Worm (Caenorhabditis elegans) whole organism, L1 larva: ENCODE results near the gene dhs-11.

Source experiments
- C34B4.2 ChIP-seq: sonication (generic microtip); optimal IDR thresholded peaks from 2 replicates; lab custom pipeline; 2017; ENCODE audit warnings: mild to moderate bottlenecking, missing genetic modification characterization, missing compliant biosample characterization
- F16B12.6 ChIP-seq: fragments of 150-350 bp; optimal IDR thresholded peaks from 2 replicates; lab custom pipeline; 2014; ENCODE audit warnings: missing biosample characterization, missing genetic modification characterization
- Y116A8C.19 ChIP-seq: sonication (generic microtip); optimal IDR thresholded peaks from 2 replicates; lab custom pipeline; 2016; ENCODE audit warnings: missing compliant biosample characterization, missing genetic modification characterization, borderline replicate concordance
- alr-1 ChIP-seq: fragments of 200-800 bp; sonication (Bioruptor generic); optimal IDR thresholded peaks from 2 replicates; lab custom pipeline; 2018; ENCODE audit warnings: borderline replicate concordance, mild to moderate bottlenecking, missing genetic modification characterization, missing compliant biosample characterization
- aly-2 ChIP-seq: fragments of 150-350 bp; optimal IDR thresholded peaks from 2 replicates; lab custom pipeline; 2014; ENCODE audit warnings: missing biosample characterization, missing genetic modification characterization
- ama-1 ChIP-seq: fragments of 150-350 bp; optimal IDR thresholded peaks from 2 replicates; lab custom pipeline; 2014
- blmp-1 ChIP-seq: fragments of 150-350 bp; optimal IDR thresholded peaks from 2 replicates; lab custom pipeline; 2014; ENCODE audit warnings: missing biosample characterization, missing genetic modification characterization
- ceh-63 ChIP-seq: fragments of 200-800 bp; sonication (Bioruptor generic); optimal IDR thresholded peaks from 2 replicates; lab custom pipeline; 2018; ENCODE audit warnings: mild to moderate bottlenecking, missing genetic modification characterization, missing compliant biosample characterization
- ceh-8 ChIP-seq: fragments of 200-800 bp; sonication (Bioruptor generic); optimal IDR thresholded peaks from 2 replicates; lab custom pipeline; 2018; ENCODE audit warnings: mild to moderate bottlenecking, missing genetic modification characterization, moderate library complexity, missing compliant biosample characterization
- ceh-82 ChIP-seq, 3 experiments: fragments of 150-350 bp in 1 of 3; sonication (generic microtip) in 2 of 3; optimal IDR thresholded peaks; 2 replicates each; lab custom pipeline; 2014 to 2017; ENCODE audit warnings: missing biosample characterization in 3 of 3, missing genetic modification characterization in 3 of 3
- ceh-88 ChIP-seq: fragments of 200-800 bp; sonication (Bioruptor generic); IDR thresholded peaks from 2 replicates; pipeline ENCODE4 v1.3.6; 2022; ENCODE audit warnings: missing genetic modification characterization, missing compliant biosample characterization
- ceh-90 ChIP-seq: sonication (generic microtip); optimal IDR thresholded peaks from 2 replicates; lab custom pipeline; 2016; ENCODE audit warnings: missing genetic modification characterization, missing compliant biosample characterization
- ces-1 ChIP-seq: fragments of 150-350 bp; optimal IDR thresholded peaks from 2 replicates; lab custom pipeline; 2014; ENCODE audit warnings: missing biosample characterization, missing genetic modification reagents, missing genetic modification characterization
- dpl-1 ChIP-seq, 3 experiments: fragments of 150-350 bp in 2 of 3; sonication (generic microtip) in 1 of 3; optimal IDR thresholded peaks; 2 replicates each; lab custom pipeline; 2014 to 2017; ENCODE audit warnings: missing biosample characterization in 3 of 3, missing genetic modification characterization in 3 of 3, missing genetic modification reagents in 3 of 3
- efl-1 ChIP-seq, 4 experiments: fragments of 150-350 bp; optimal IDR thresholded peaks in 3 of 4; peaks in 1 of 4; 1 replicate in 1 of 4; 2 replicates in 3 of 4; lab custom pipeline; 2014; ENCODE audit warnings: missing biosample characterization in 2 of 4, missing genetic modification characterization in 2 of 4, missing genetic modification reagents in 2 of 4
- efl-3 ChIP-seq: fragments of 200-800 bp; sonication (Bioruptor generic); optimal IDR thresholded peaks from 2 replicates; lab custom pipeline; 2018; ENCODE audit warnings: mild to moderate bottlenecking, missing genetic modification characterization, missing compliant biosample characterization
- ets-5 ChIP-seq: fragments of 200-800 bp; sonication (Bioruptor generic); IDR thresholded peaks from 2 replicates; pipeline ENCODE4 v1.3.6; 2022; ENCODE audit warnings: missing genetic modification characterization, missing compliant biosample characterization
- fkh-10 ChIP-seq: sonication (generic microtip); optimal IDR thresholded peaks from 2 replicates; lab custom pipeline; 2017; ENCODE audit warnings: missing biosample characterization, missing genetic modification reagents, missing genetic modification characterization
- fkh-4 ChIP-seq: sonication (generic microtip); optimal IDR thresholded peaks from 2 replicates; lab custom pipeline; 2016; ENCODE audit warnings: missing compliant biosample characterization, missing genetic modification characterization, borderline replicate concordance
- fkh-8 ChIP-seq: sonication (generic microtip); optimal IDR thresholded peaks from 2 replicates; lab custom pipeline; 2016; ENCODE audit warnings: mild to moderate bottlenecking, missing genetic modification characterization, missing compliant biosample characterization
- irx-1 ChIP-seq: sonication (generic microtip); optimal IDR thresholded peaks from 2 replicates; lab custom pipeline; 2016; ENCODE audit warnings: missing genetic modification characterization, missing compliant biosample characterization
- isw-1 ChIP-seq: fragments of 200-800 bp; sonication (Bioruptor generic); IDR thresholded peaks from 2 replicates; pipeline ENCODE4 v1.3.6; 2022; ENCODE audit warnings: missing genetic modification characterization, missing compliant biosample characterization
- jun-1 ChIP-seq: fragments of 150-350 bp; optimal IDR thresholded peaks from 2 replicates; lab custom pipeline; 2014; ENCODE audit warnings: missing biosample characterization, missing genetic modification reagents, missing genetic modification characterization
- lin-13 ChIP-seq: fragments of 150-350 bp; optimal IDR thresholded peaks from 2 replicates; lab custom pipeline; 2014; ENCODE audit warnings: missing biosample characterization, missing genetic modification reagents, missing genetic modification characterization
- lin-14 ChIP-seq: fragments of 200-800 bp; sonication (Bioruptor generic); optimal IDR thresholded peaks from 2 replicates; lab custom pipeline; 2018; ENCODE audit warnings: mild to moderate bottlenecking, missing genetic modification characterization, moderate library complexity, missing compliant biosample characterization
- lin-39 ChIP-seq: fragments of 150-350 bp; optimal IDR thresholded peaks from 2 replicates; lab custom pipeline; 2014; ENCODE audit warnings: missing biosample characterization, missing genetic modification reagents, missing genetic modification characterization
- lsy-2 ChIP-seq, 2 experiments: fragments of 150-350 bp; optimal IDR thresholded peaks; 2 replicates each; lab custom pipeline; 2014; ENCODE audit warnings: missing biosample characterization in 2 of 2, missing genetic modification characterization in 2 of 2
- mab-9 ChIP-seq: fragments of 200-800 bp; sonication (Bioruptor generic); IDR thresholded peaks from 2 replicates; pipeline ENCODE4 v1.3.6; 2022; ENCODE audit warnings: missing genetic modification reagents, missing genetic modification characterization, missing compliant biosample characterization
- mef-2 ChIP-seq: fragments of 150-350 bp; optimal IDR thresholded peaks from 2 replicates; lab custom pipeline; 2014; ENCODE audit warnings: missing biosample characterization, missing genetic modification characterization
- nhr-12 ChIP-seq: sonication (generic microtip); optimal IDR thresholded peaks from 2 replicates; lab custom pipeline; 2017; ENCODE audit warnings: missing biosample characterization, missing genetic modification characterization
- nhr-19 ChIP-seq: fragments of 200-800 bp; sonication (Bioruptor generic); conservative IDR thresholded peaks from 2 replicates; pipeline ENCODE4 v1.3.6; 2022; ENCODE audit warnings: missing genetic modification characterization, missing compliant biosample characterization
- nhr-20 ChIP-seq: sonication (generic microtip); optimal IDR thresholded peaks from 2 replicates; lab custom pipeline; 2016; ENCODE audit warnings: mild to moderate bottlenecking, missing genetic modification characterization, missing compliant biosample characterization
- nhr-28 ChIP-seq: fragments of 150-350 bp; optimal IDR thresholded peaks from 2 replicates; lab custom pipeline; 2014; ENCODE audit warnings: missing biosample characterization, missing genetic modification characterization
- nhr-47 ChIP-seq: sonication (generic microtip); optimal IDR thresholded peaks from 2 replicates; lab custom pipeline; 2016; ENCODE audit warnings: mild to moderate bottlenecking, missing genetic modification characterization, moderate library complexity, missing compliant biosample characterization
- nhr-71 ChIP-seq: sonication (generic microtip); optimal IDR thresholded peaks from 2 replicates; lab custom pipeline; 2016; ENCODE audit warnings: mild to moderate bottlenecking, missing genetic modification characterization, moderate library complexity, missing compliant biosample characterization
- nhr-85 ChIP-seq: sonication (generic microtip); peaks from one replicate; lab custom pipeline; 2016; ENCODE audit warnings: missing genetic modification characterization, inconsistent platforms, missing compliant biosample characterization
- nhr-90 ChIP-seq: sonication (generic microtip); optimal IDR thresholded peaks from 2 replicates; lab custom pipeline; 2016; ENCODE audit warnings: mild to moderate bottlenecking, missing genetic modification characterization, missing compliant biosample characterization; ENCODE audit not compliant: poor library complexity
- pag-3 ChIP-seq: sonication (generic microtip); optimal IDR thresholded peaks from 2 replicates; lab custom pipeline; 2017; ENCODE audit warnings: missing genetic modification characterization, mild to moderate bottlenecking, missing compliant biosample characterization, antibody characterized with exemption, borderline replicate concordance; ENCODE audit not compliant: insufficient read depth
- pax-3 ChIP-seq: fragments of 200-800 bp; sonication (Bioruptor generic); optimal IDR thresholded peaks from 2 replicates; lab custom pipeline; 2018; ENCODE audit warnings: mild to moderate bottlenecking, missing genetic modification characterization, moderate library complexity, missing compliant biosample characterization
- skn-1 ChIP-seq: fragments of 150-350 bp; optimal IDR thresholded peaks from 2 replicates; lab custom pipeline; 2014; ENCODE audit warnings: missing biosample characterization, missing genetic modification characterization
- sox-4 ChIP-seq: sonication (generic microtip); optimal IDR thresholded peaks from 2 replicates; lab custom pipeline; 2016; ENCODE audit warnings: missing genetic modification characterization, missing compliant biosample characterization
- sptf-1 ChIP-seq: fragments of 150-350 bp; optimal IDR thresholded peaks from 2 replicates; lab custom pipeline; 2014; ENCODE audit warnings: missing biosample characterization, missing genetic modification characterization
- sup-37 ChIP-seq: fragments of 200-800 bp; sonication (Bioruptor generic); optimal IDR thresholded peaks from 2 replicates; lab custom pipeline; 2018; ENCODE audit warnings: mild to moderate bottlenecking, missing genetic modification characterization, missing compliant biosample characterization
- swsn-7 ChIP-seq: sonication (generic microtip); optimal IDR thresholded peaks from 2 replicates; lab custom pipeline; 2016; ENCODE audit warnings: missing genetic modification characterization, missing compliant biosample characterization
- tbx-2 ChIP-seq: sonication (generic microtip); optimal IDR thresholded peaks from 2 replicates; lab custom pipeline; 2016; ENCODE audit warnings: missing genetic modification characterization, missing compliant biosample characterization
- tlp-1 ChIP-seq: fragments of 150-350 bp; optimal IDR thresholded peaks from 2 replicates; lab custom pipeline; 2014; ENCODE audit warnings: missing biosample characterization, missing genetic modification characterization
- unc-30 ChIP-seq: sonication (generic microtip); optimal IDR thresholded peaks from 2 replicates; lab custom pipeline; 2017; ENCODE audit warnings: missing biosample characterization, missing genetic modification characterization
- unc-98 ChIP-seq: fragments of 200-800 bp; sonication (Bioruptor generic); IDR thresholded peaks from 2 replicates; pipeline ENCODE4 v1.3.6; 2022; ENCODE audit warnings: missing genetic modification characterization, missing compliant biosample characterization
- vab-15 ChIP-seq: sonication (generic microtip); optimal IDR thresholded peaks from 2 replicates; lab custom pipeline; 2017; ENCODE audit warnings: missing genotype, mild to moderate bottlenecking, missing genetic modification characterization, missing compliant biosample characterization
- xbp-1 ChIP-seq: sonication (generic microtip); optimal IDR thresholded peaks from 2 replicates; lab custom pipeline; 2016; ENCODE audit warnings: missing genetic modification characterization, missing compliant biosample characterization
- zip-4 ChIP-seq: fragments of 200-800 bp; sonication (Bioruptor generic); optimal IDR thresholded peaks from 2 replicates; lab custom pipeline; 2018; ENCODE audit warnings: mild to moderate bottlenecking, missing genetic modification characterization, moderate library complexity, missing compliant biosample characterization
- ztf-11 ChIP-seq, 2 experiments: sonication (generic microtip); optimal IDR thresholded peaks; 2 replicates each; lab custom pipeline; 2016 to 2017; ENCODE audit warnings: missing genetic modification characterization in 2 of 2, missing biosample characterization in 1 of 2, missing compliant biosample characterization in 1 of 2
- ztf-4 ChIP-seq: fragments of 150-350 bp; optimal IDR thresholded peaks from 2 replicates; lab custom pipeline; 2014; ENCODE audit warnings: missing biosample characterization, missing genetic modification characterization

dhs-11 gene

ce11 chrIII:10642781-10643180 lies at the start of gene dhs-11, which contains the start of gene orc-1:
Gene dhs-11 (minus strand): TSS chrIII:10642865.
Gene orc-1 (plus strand): TSS chrIII:10643129.
- TF ChIP-seq ceh-82 (tag; optimal IDR thresholded peaks at IDR 0.05; lab: Kevin White, UChicago) (peak in 2 of 3 experiments; percentile 1 to 21), ets-5 (GFP tag; lab: Robert Waterston, UW) (no peak), pax-3 (tag; lab: Kevin White, UChicago) (no peak), Y116A8C.19 (tag; lab: Kevin White, UChicago) (no peak), irx-1 (tag; lab: Kevin White, UChicago) (no peak), lin-14 (GFP tag; lab: Kevin White, UChicago) (no peak), efl-3 (GFP tag; lab: Kevin White, UChicago) (no peak), mab-9 (no peak), dpl-1 (GFP tag; optimal IDR thresholded peaks at IDR 0.05; lab: Kevin White, UChicago) (peak; percentile 88 to 93 (median 90)), ceh-8 (GFP tag; lab: Kevin White, UChicago) (no peak), zip-4 (no peak), alr-1 (tag; lab: Kevin White, UChicago) (no peak), blmp-1 (peak; percentile 35), nhr-12 (tag; lab: Kevin White, UChicago) (no peak), fkh-10 (GFP tag; lab: Kevin White, UChicago) (no peak), ces-1 (GFP tag; lab: Kevin White, UChicago) (no peak), pag-3 (tag; lab: Kevin White, UChicago) (no peak), C34B4.2 (tag; lab: Kevin White, UChicago) (no peak), nhr-20 (tag; lab: Kevin White, UChicago) (peak; percentile 59), tbx-2 (tag; lab: Kevin White, UChicago) (peak; percentile 54), nhr-85 (tag; lab: Kevin White, UChicago) (no peak), F16B12.6 (tag; lab: Kevin White, UChicago) (peak; percentile 88), nhr-28 (tag; lab: Kevin White, UChicago) (no peak), skn-1 (tag; lab: Kevin White, UChicago) (peak; percentile 30), aly-2 (tag; lab: Kevin White, UChicago) (no peak), efl-1 (optimal IDR thresholded peaks at IDR 0.05; lab: Kevin White, UChicago) (peak; percentile 62 to 91), efl-1 (GFP tag; optimal IDR thresholded peaks at IDR 0.05 in 1 of 2; lab: Kevin White, UChicago) (peak; percentile 91 to 99), lin-39 (tag; lab: Kevin White, UChicago) (peak; percentile 24), isw-1 (GFP tag; lab: Robert Waterston, UW) (peak; percentile 35), lsy-2 (tag; optimal IDR thresholded peaks at IDR 0.05; lab: Kevin White, UChicago) (peak; percentile 98 to 99), sox-4 (tag; lab: Kevin White, UChicago) (no peak), lin-13 (GFP tag; lab: Kevin White, UChicago) (no peak), tlp-1 (tag; lab: Kevin White, UChicago) (no peak), ztf-4 (tag; lab: Kevin White, UChicago) (no peak), swsn-7 (tag; lab: Kevin White, UChicago) (peak; percentile 42), jun-1 (tag; lab: Kevin White, UChicago) (no peak), nhr-90 (tag; lab: Kevin White, UChicago) (peak; percentile 48), sptf-1 (tag; lab: Kevin White, UChicago) (no peak), ceh-63 (GFP tag; lab: Kevin White, UChicago) (no peak), unc-30 (tag; lab: Kevin White, UChicago) (no peak), sup-37 (GFP tag; lab: Kevin White, UChicago) (no peak), unc-98 (no peak), nhr-19 (GFP tag; lab: Robert Waterston, UW) (peak; percentile 51), nhr-71 (tag; lab: Kevin White, UChicago) (peak; percentile 66), xbp-1 (tag; lab: Kevin White, UChicago) (peak; percentile 38), ceh-88 (GFP tag; lab: Robert Waterston, UW) (no peak), ztf-11 (tag; optimal IDR thresholded peaks at IDR 0.05; lab: Kevin White, UChicago) (no peak), fkh-8 (tag; lab: Kevin White, UChicago) (peak; percentile 29), nhr-47 (tag; lab: Kevin White, UChicago) (peak; percentile 52), mef-2 (tag; lab: Kevin White, UChicago) (no peak), ceh-90 (tag; lab: Kevin White, UChicago) (no peak), vab-15 (no peak), fkh-4 (no peak), ama-1 (lab: Kevin White, UChicago) (no peak)
